Worm (Caenorhabditis elegans) whole organism, L1 larva: ENCODE results near the gene Y76A2B.4.
A peak's percentile ranks its signal among the peaks of the same experiment; 100 is the strongest.

Experiments
- C04F5.9 ChIP-seq: sonication (generic microtip); optimal IDR thresholded peaks from 2 replicates; lab custom pipeline; 2016; ENCODE audit warnings: missing genetic modification characterization, missing compliant biosample characterization
- C16A3.4 ChIP-seq: fragments of 150-350 bp; optimal IDR thresholded peaks from 2 replicates; lab custom pipeline; 2014; ENCODE audit warnings: missing biosample characterization, missing genetic modification characterization
- C34B4.2 ChIP-seq: sonication (generic microtip); optimal IDR thresholded peaks from 2 replicates; lab custom pipeline; 2017; ENCODE audit warnings: mild to moderate bottlenecking, missing genetic modification characterization, missing compliant biosample characterization
- Y116A8C.19 ChIP-seq: sonication (generic microtip); optimal IDR thresholded peaks from 2 replicates; lab custom pipeline; 2016; ENCODE audit warnings: missing compliant biosample characterization, missing genetic modification characterization, borderline replicate concordance
- blmp-1 ChIP-seq: fragments of 150-350 bp; optimal IDR thresholded peaks from 2 replicates; lab custom pipeline; 2014; ENCODE audit warnings: missing biosample characterization, missing genetic modification characterization
- ceh-63 ChIP-seq: fragments of 200-800 bp; sonication (Bioruptor generic); optimal IDR thresholded peaks from 2 replicates; lab custom pipeline; 2018; ENCODE audit warnings: mild to moderate bottlenecking, missing genetic modification characterization, missing compliant biosample characterization
- ceh-8 ChIP-seq: fragments of 200-800 bp; sonication (Bioruptor generic); optimal IDR thresholded peaks from 2 replicates; lab custom pipeline; 2018; ENCODE audit warnings: mild to moderate bottlenecking, missing genetic modification characterization, moderate library complexity, missing compliant biosample characterization
- ceh-90 ChIP-seq: sonication (generic microtip); optimal IDR thresholded peaks from 2 replicates; lab custom pipeline; 2016; ENCODE audit warnings: missing genetic modification characterization, missing compliant biosample characterization
- ces-1 ChIP-seq: fragments of 150-350 bp; optimal IDR thresholded peaks from 2 replicates; lab custom pipeline; 2014; ENCODE audit warnings: missing biosample characterization, missing genetic modification reagents, missing genetic modification characterization
- dpl-1 ChIP-seq, 3 experiments: fragments of 150-350 bp in 2 of 3; sonication (generic microtip) in 1 of 3; optimal IDR thresholded peaks; 2 replicates each; lab custom pipeline; 2014 to 2017; ENCODE audit warnings: missing biosample characterization in 3 of 3, missing genetic modification characterization in 3 of 3, missing genetic modification reagents in 3 of 3
- dsc-1 ChIP-seq: sonication (generic microtip); optimal IDR thresholded peaks from 2 replicates; lab custom pipeline; 2016; ENCODE audit warnings: mild to moderate bottlenecking, missing genetic modification characterization, missing compliant biosample characterization
- efl-1 ChIP-seq, 4 experiments: fragments of 150-350 bp; optimal IDR thresholded peaks in 3 of 4; peaks in 1 of 4; 1 replicate in 1 of 4; 2 replicates in 3 of 4; lab custom pipeline; 2014; ENCODE audit warnings: missing biosample characterization in 2 of 4, missing genetic modification characterization in 2 of 4, missing genetic modification reagents in 2 of 4
- efl-3 ChIP-seq: fragments of 200-800 bp; sonication (Bioruptor generic); optimal IDR thresholded peaks from 2 replicates; lab custom pipeline; 2018; ENCODE audit warnings: mild to moderate bottlenecking, missing genetic modification characterization, missing compliant biosample characterization
- egl-27 ChIP-seq, 2 experiments: fragments of 150-350 bp in 1 of 2; sonication (generic microtip); optimal IDR thresholded peaks; 3 replicates each; lab custom pipeline; 2017 to 2018; ENCODE audit warnings: missing biosample characterization in 2 of 2, missing genetic modification characterization in 2 of 2, missing genetic modification reagents in 2 of 2
- fkh-4 ChIP-seq: sonication (generic microtip); optimal IDR thresholded peaks from 2 replicates; lab custom pipeline; 2016; ENCODE audit warnings: missing compliant biosample characterization, missing genetic modification characterization, borderline replicate concordance
- fkh-8 ChIP-seq: sonication (generic microtip); optimal IDR thresholded peaks from 2 replicates; lab custom pipeline; 2016; ENCODE audit warnings: mild to moderate bottlenecking, missing genetic modification characterization, missing compliant biosample characterization
- fos-1 ChIP-seq: fragments of 150-350 bp; optimal IDR thresholded peaks from 2 replicates; lab custom pipeline; 2014; ENCODE audit warnings: missing biosample characterization, missing genetic modification characterization
- grh-1 ChIP-seq: fragments of 200-800 bp; sonication (Bioruptor generic); IDR thresholded peaks from 2 replicates; pipeline ENCODE4 v1.3.6; 2022; ENCODE audit warnings: missing genetic modification reagents, missing genetic modification characterization, missing compliant biosample characterization
- hpl-2 ChIP-seq: fragments of 150-350 bp; optimal IDR thresholded peaks from 2 replicates; lab custom pipeline; 2014; ENCODE audit warnings: missing biosample characterization, missing genetic modification reagents, missing genetic modification characterization
- isw-1 ChIP-seq: fragments of 200-800 bp; sonication (Bioruptor generic); IDR thresholded peaks from 2 replicates; pipeline ENCODE4 v1.3.6; 2022; ENCODE audit warnings: missing genetic modification characterization, missing compliant biosample characterization
- jun-1 ChIP-seq: fragments of 150-350 bp; optimal IDR thresholded peaks from 2 replicates; lab custom pipeline; 2014; ENCODE audit warnings: missing biosample characterization, missing genetic modification reagents, missing genetic modification characterization
- lin-35 ChIP-seq, 2 experiments: fragments of 150-350 bp; optimal IDR thresholded peaks; 2 replicates each; lab custom pipeline; 2014; ENCODE audit warnings: missing biosample characterization in 2 of 2, missing genetic modification characterization in 2 of 2, missing genetic modification reagents in 2 of 2
- nhr-11 ChIP-seq: fragments of 150-350 bp; optimal IDR thresholded peaks from 2 replicates; lab custom pipeline; 2014; ENCODE audit warnings: missing biosample characterization, missing genetic modification characterization
- nhr-19 ChIP-seq: fragments of 200-800 bp; sonication (Bioruptor generic); conservative IDR thresholded peaks from 2 replicates; pipeline ENCODE4 v1.3.6; 2022; ENCODE audit warnings: missing genetic modification characterization, missing compliant biosample characterization
- nhr-28 ChIP-seq: fragments of 150-350 bp; optimal IDR thresholded peaks from 2 replicates; lab custom pipeline; 2014; ENCODE audit warnings: missing biosample characterization, missing genetic modification characterization
- nhr-47 ChIP-seq: sonication (generic microtip); optimal IDR thresholded peaks from 2 replicates; lab custom pipeline; 2016; ENCODE audit warnings: mild to moderate bottlenecking, missing genetic modification characterization, moderate library complexity, missing compliant biosample characterization
- nhr-71 ChIP-seq: sonication (generic microtip); optimal IDR thresholded peaks from 2 replicates; lab custom pipeline; 2016; ENCODE audit warnings: mild to moderate bottlenecking, missing genetic modification characterization, moderate library complexity, missing compliant biosample characterization
- nhr-76 ChIP-seq: sonication (generic microtip); optimal IDR thresholded peaks from 2 replicates; lab custom pipeline; 2017; ENCODE audit warnings: missing biosample characterization, missing genetic modification characterization
- nhr-85 ChIP-seq: sonication (generic microtip); peaks from one replicate; lab custom pipeline; 2016; ENCODE audit warnings: missing genetic modification characterization, inconsistent platforms, missing compliant biosample characterization
- pax-3 ChIP-seq: fragments of 200-800 bp; sonication (Bioruptor generic); optimal IDR thresholded peaks from 2 replicates; lab custom pipeline; 2018; ENCODE audit warnings: mild to moderate bottlenecking, missing genetic modification characterization, moderate library complexity, missing compliant biosample characterization
- skn-1 ChIP-seq: fragments of 150-350 bp; optimal IDR thresholded peaks from 2 replicates; lab custom pipeline; 2014; ENCODE audit warnings: missing biosample characterization, missing genetic modification characterization
- snpc-4 ChIP-seq: fragments of 150-350 bp; optimal IDR thresholded peaks from 2 replicates; lab custom pipeline; 2014; ENCODE audit warnings: missing biosample characterization, missing genetic modification characterization
- sup-37 ChIP-seq: fragments of 200-800 bp; sonication (Bioruptor generic); optimal IDR thresholded peaks from 2 replicates; lab custom pipeline; 2018; ENCODE audit warnings: mild to moderate bottlenecking, missing genetic modification characterization, missing compliant biosample characterization
- unc-130 ChIP-seq: fragments of 150-350 bp; optimal IDR thresholded peaks from 2 replicates; lab custom pipeline; 2017; ENCODE audit warnings: missing biosample characterization, missing genetic modification characterization, inconsistent platforms
- unc-30 ChIP-seq: sonication (generic microtip); optimal IDR thresholded peaks from 2 replicates; lab custom pipeline; 2017; ENCODE audit warnings: missing biosample characterization, missing genetic modification characterization
- vab-15 ChIP-seq: sonication (generic microtip); optimal IDR thresholded peaks from 2 replicates; lab custom pipeline; 2017; ENCODE audit warnings: missing genotype, mild to moderate bottlenecking, missing genetic modification characterization, missing compliant biosample characterization
- xbp-1 ChIP-seq: sonication (generic microtip); optimal IDR thresholded peaks from 2 replicates; lab custom pipeline; 2016; ENCODE audit warnings: missing genetic modification characterization, missing compliant biosample characterization
- zag-1 ChIP-seq: fragments of 150-350 bp; optimal IDR thresholded peaks from 2 replicates; lab custom pipeline; 2014; ENCODE audit warnings: missing biosample characterization, missing genetic modification characterization
- zip-4 ChIP-seq: fragments of 200-800 bp; sonication (Bioruptor generic); optimal IDR thresholded peaks from 2 replicates; lab custom pipeline; 2018; ENCODE audit warnings: mild to moderate bottlenecking, missing genetic modification characterization, moderate library complexity, missing compliant biosample characterization
- ztf-4 ChIP-seq: fragments of 150-350 bp; optimal IDR thresholded peaks from 2 replicates; lab custom pipeline; 2014; ENCODE audit warnings: missing biosample characterization, missing genetic modification characterization

The Y76A2B.4 gene

ce11 chrIII:13530017-13530416, 16.6 kb downstream of the Y76A2B.4 start (continued):
- TF ChIP-seq hpl-2 = no peak
- peak; percentile 62 for TF ChIP-seq skn-1 (tag; lab: Kevin White, UChicago)
- TF ChIP-seq grh-1 (GFP tag; lab: Robert Waterston, UW) = no peak; the same call in 1 of the 2 replicates
- TF ChIP-seq blmp-1 (tag; lab: Kevin White, UChicago) = peak; percentile 98
- no peak for TF ChIP-seq nhr-11
- peak; percentile 87 to 89 for TF ChIP-seq efl-1 (optimal IDR thresholded peaks at IDR 0.05; lab: Kevin White, UChicago)
- TF ChIP-seq efl-1 (GFP tag; optimal IDR thresholded peaks at IDR 0.05 in 1 of 2; lab: Kevin White, UChicago) = peak; percentile 87 to 98
- TF ChIP-seq nhr-76 (tag; lab: Kevin White, UChicago) = no peak
- peak; percentile 62 for TF ChIP-seq fkh-8 (tag; lab: Kevin White, UChicago)
- TF ChIP-seq nhr-47 (tag; lab: Kevin White, UChicago) = peak; percentile 80
- TF ChIP-seq zag-1 (tag; lab: Kevin White, UChicago) = no peak
- peak; percentile 79 to 87 (median 85) for TF ChIP-seq dpl-1 (GFP tag; optimal IDR thresholded peaks at IDR 0.05; lab: Kevin White, UChicago)
- no peak for TF ChIP-seq sup-37
- peak; percentile 63 for TF ChIP-seq jun-1 (tag; lab: Kevin White, UChicago)
- peak; percentile 65 for TF ChIP-seq C16A3.4 (tag; lab: Kevin White, UChicago)
- TF ChIP-seq zip-4 (GFP tag; lab: Kevin White, UChicago) = no peak
- TF ChIP-seq C34B4.2 (tag; lab: Kevin White, UChicago) = no peak
- no peak for TF ChIP-seq ceh-63
- TF ChIP-seq nhr-85 (tag; lab: Kevin White, UChicago) = no peak
- TF ChIP-seq fkh-4 = no peak
- peak; percentile 79 for TF ChIP-seq nhr-71 (tag; lab: Kevin White, UChicago)
- TF ChIP-seq nhr-28 = no peak
- TF ChIP-seq pax-3 (tag; lab: Kevin White, UChicago) = no peak
- TF ChIP-seq vab-15 = peak; percentile 57
- TF ChIP-seq nhr-19 (GFP tag; lab: Robert Waterston, UW) = peak; percentile 60
- TF ChIP-seq snpc-4 = no peak
- TF ChIP-seq unc-30 = no peak
- TF ChIP-seq ztf-4 (tag; lab: Kevin White, UChicago) = no peak
- no peak for TF ChIP-seq Y116A8C.19 (tag; lab: Kevin White, UChicago)
- TF ChIP-seq lin-35 (GFP tag; optimal IDR thresholded peaks at IDR 0.05; lab: Kevin White, UChicago) = peak; percentile 82 to 92
- TF ChIP-seq fos-1 (tag; lab: Kevin White, UChicago) = peak; percentile 9
- peak; percentile 51 for TF ChIP-seq xbp-1 (tag; lab: Kevin White, UChicago)
- peak; percentile 77 for TF ChIP-seq unc-130 (tag; lab: Kevin White, UChicago)
- TF ChIP-seq isw-1 (GFP tag; lab: Robert Waterston, UW) = peak; percentile 42
- TF ChIP-seq egl-27 (tag; optimal IDR thresholded peaks at IDR 0.05; lab: Kevin White, UChicago) = no peak
- no peak for TF ChIP-seq efl-3 (GFP tag; lab: Kevin White, UChicago)
- TF ChIP-seq ces-1 = no peak
- TF ChIP-seq C04F5.9 (tag; lab: Kevin White, UChicago) = no peak
- TF ChIP-seq dsc-1 (tag; lab: Kevin White, UChicago) = peak; percentile 63
- no peak for TF ChIP-seq ceh-90
- TF ChIP-seq, all 84 proteins: peak for 37

- no peak for TF ChIP-seq ceh-8
- peak; percentile 41 for TF ChIP-seq blmp-1 (tag; lab: Kevin White, UChicago)
Measured at ce11 chrIII:13528513-13529249, 17.9 kb downstream of the Y76A2B.4 start.
